Fruit fly (Drosophila melanogaster) whole organism, pupa: ENCODE data around the gene lectin-21Ca.

ENCODE experiments used
- CG32121 ChIP-seq: fragments of 200-800 bp; sonication (Bioruptor generic); IDR thresholded peaks from 2 replicates; pipeline ENCODE4 v1.3.6; 2022; ENCODE audit warnings: missing biosample characterization, missing genetic modification characterization
- CG34367 ChIP-seq: fragments of 200-800 bp; sonication (Bioruptor generic); optimal IDR thresholded peaks from 2 replicates; lab custom pipeline; 2018; ENCODE audit warnings: missing biosample characterization, mild to moderate bottlenecking, missing genetic modification characterization
- rn ChIP-seq: fragments of 200-800 bp; sonication (Bioruptor generic); IDR thresholded peaks from 2 replicates; pipeline ENCODE4 v1.3.6; 2022; ENCODE audit warnings: missing biosample characterization, missing genetic modification characterization

DNA sequence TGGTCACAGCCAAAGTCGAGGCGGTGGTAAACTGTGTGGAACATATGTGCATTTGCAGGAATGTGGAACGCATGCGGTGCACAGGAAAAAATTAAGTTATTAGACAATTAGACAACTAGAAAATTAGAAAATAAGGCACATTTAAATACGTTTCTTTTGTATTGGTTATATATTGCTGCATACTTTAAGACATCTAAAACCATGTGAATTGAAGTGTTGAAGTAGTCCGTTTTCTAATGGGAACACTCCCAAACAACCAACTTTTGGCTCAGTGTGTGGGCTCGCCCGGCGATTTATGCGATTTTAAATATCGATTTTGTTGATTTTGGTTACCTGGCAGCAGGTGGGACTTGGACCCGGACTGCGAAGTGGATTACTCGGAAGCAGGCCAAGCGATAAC is 39.9 kb downstream of the lectin-21Ca start:
- no peak for TF ChIP-seq CG34367 (tag; lab: Kevin White, UChicago)
- TF ChIP-seq rn, result 0 out of 2 replicates have a peak, but pooled peaks have one; percentile 13
- peak; percentile 86 for TF ChIP-seq CG32121 (GFP tag; lab: Robert Waterston, UW)
